Fruit fly (Drosophila melanogaster) whole organism, embryonic: ENCODE data around the gene gfzf.

Experiments used
- Bgb ChIP-seq: fragments of 200-800 bp; sonication (Bioruptor generic); IDR thresholded peaks from 2 replicates; pipeline ENCODE4 v1.3.6; 2022; ENCODE audit warnings: missing biosample characterization, missing genetic modification characterization; ENCODE audit not compliant: partially characterized antibody
- CG10267 ChIP-seq: fragments of 200-800 bp; sonication (Bioruptor generic); optimal IDR thresholded peaks from 2 replicates; lab custom pipeline; 2018; ENCODE audit warnings: missing biosample characterization, mild to moderate bottlenecking, missing genetic modification characterization, moderate library complexity
- CG10462 ChIP-seq: fragments of 200-800 bp; sonication (Bioruptor generic); optimal IDR thresholded peaks from 2 replicates; lab custom pipeline; 2016; ENCODE audit warnings: missing biosample characterization, missing genetic modification characterization
- CG1233 ChIP-seq: fragments of 200-800 bp; sonication (Bioruptor generic); optimal IDR thresholded peaks from 4 replicates; lab custom pipeline; 2018; ENCODE audit warnings: missing biosample characterization, mild to moderate bottlenecking, missing genetic modification characterization
- CG13287 ChIP-seq: fragments of 200-800 bp; sonication (Bioruptor generic); IDR thresholded peaks from 2 replicates; pipeline ENCODE4 v1.3.6; 2022; ENCODE audit warnings: missing biosample characterization, missing genetic modification characterization; ENCODE audit not compliant: partially characterized antibody
- CG14710 ChIP-seq: fragments of 200-800 bp; sonication (Bioruptor generic); optimal IDR thresholded peaks from 3 replicates; lab custom pipeline; 2019; ENCODE audit warnings: missing biosample characterization, mild to moderate bottlenecking, missing genetic modification characterization, moderate library complexity
- CG14860 ChIP-seq: fragments of 200-800 bp; sonication (Bioruptor generic); IDR thresholded peaks from 3 replicates; pipeline ENCODE4 v1.3.6; 2022; ENCODE audit warnings: missing biosample characterization, missing genetic modification characterization; ENCODE audit not compliant: partially characterized antibody
- CG1603 ChIP-seq: fragments of 200-800 bp; sonication (Bioruptor generic); optimal IDR thresholded peaks from 2 replicates; lab custom pipeline; 2019; ENCODE audit warnings: missing biosample characterization, mild to moderate bottlenecking, missing genetic modification characterization, moderate library complexity
- CG2129 ChIP-seq: fragments of 200-800 bp; sonication (Bioruptor generic); IDR thresholded peaks from 2 replicates; pipeline ENCODE4 v1.3.6; 2022; ENCODE audit warnings: missing biosample characterization, missing genetic modification characterization; ENCODE audit not compliant: partially characterized antibody
- CG2712 ChIP-seq: fragments of 200-800 bp; optimal IDR thresholded peaks from 3 replicates; lab custom pipeline; 2019; ENCODE audit warnings: missing biosample characterization, mild to moderate bottlenecking, missing genetic modification characterization, moderate library complexity
- CG31365 ChIP-seq: fragments of 200-800 bp; sonication (Bioruptor generic); optimal IDR thresholded peaks from 2 replicates; lab custom pipeline; 2018; ENCODE audit warnings: missing biosample characterization, mild to moderate bottlenecking, missing genetic modification characterization
- CG34376 ChIP-seq: fragments of 200-800 bp; sonication (Bioruptor generic); optimal IDR thresholded peaks from 2 replicates; lab custom pipeline; 2018; ENCODE audit warnings: missing biosample characterization, mild to moderate bottlenecking, missing genetic modification characterization
- CG5953 ChIP-seq: fragments of 200-800 bp; sonication (Bioruptor generic); IDR thresholded peaks from 2 replicates; pipeline ENCODE4 v1.3.6; 2022; ENCODE audit warnings: missing biosample characterization, missing genetic modification characterization
- CG6791 ChIP-seq: fragments of 200-800 bp; sonication (Bioruptor generic); IDR thresholded peaks from 3 replicates; pipeline ENCODE4 v1.3.6; 2022; ENCODE audit warnings: missing biosample characterization, missing genetic modification characterization; ENCODE audit not compliant: partially characterized antibody
- CG7786 ChIP-seq: fragments of 200-800 bp; sonication (Bioruptor generic); optimal IDR thresholded peaks from 2 replicates; lab custom pipeline; 2016; ENCODE audit warnings: missing biosample characterization, missing genetic modification characterization
- CG7963 ChIP-seq: fragments of 200-800 bp; sonication (Bioruptor generic); IDR thresholded peaks from 3 replicates; pipeline ENCODE4 v1.3.6; 2022; ENCODE audit warnings: missing biosample characterization, missing genetic modification characterization; ENCODE audit not compliant: partially characterized antibody
- CG9437 ChIP-seq: fragments of 200-800 bp; sonication (Bioruptor generic); optimal IDR thresholded peaks from 2 replicates; lab custom pipeline; 2018; ENCODE audit warnings: missing biosample characterization, mild to moderate bottlenecking, missing genetic modification characterization
- CG9797 ChIP-seq: fragments of 200-800 bp; sonication (Bioruptor generic); optimal IDR thresholded peaks from 3 replicates; lab custom pipeline; 2018; ENCODE audit warnings: missing biosample characterization, mild to moderate bottlenecking, missing genetic modification characterization
- Doc3 ChIP-seq: fragments of 200-800 bp; sonication (Bioruptor generic); IDR thresholded peaks from 3 replicates; pipeline ENCODE4 v1.3.6; 2022; ENCODE audit warnings: missing biosample characterization, missing genetic modification characterization; ENCODE audit not compliant: partially characterized antibody
- Dp ChIP-seq: fragments of 200-800 bp; sonication (Bioruptor generic); optimal IDR thresholded peaks from 2 replicates; lab custom pipeline; 2018; ENCODE audit warnings: missing biosample characterization, mild to moderate bottlenecking, missing genetic modification characterization, moderate library complexity
- Dref ChIP-seq: fragments of 200-800 bp; sonication (Bioruptor generic); IDR thresholded peaks from 2 replicates; pipeline ENCODE4 v1.3.6; 2022; ENCODE audit warnings: missing biosample characterization, missing genetic modification characterization
- Fer1 ChIP-seq: fragments of 200-800 bp; sonication (Bioruptor generic); optimal IDR thresholded peaks from 2 replicates; lab custom pipeline; 2017; ENCODE audit warnings: missing biosample characterization, mild to moderate bottlenecking, missing genetic modification characterization
- Gug ChIP-seq: fragments of 200-800 bp; sonication (Bioruptor generic); IDR thresholded peaks from 4 replicates; pipeline ENCODE4 v1.3.6; 2022; ENCODE audit warnings: missing biosample characterization, missing genetic modification characterization
- HLH4C ChIP-seq: fragments of 200-800 bp; sonication (Bioruptor generic); IDR thresholded peaks from 3 replicates; pipeline ENCODE4 v1.3.6; 2022; ENCODE audit warnings: missing biosample characterization, missing genetic modification characterization; ENCODE audit not compliant: partially characterized antibody
- Med ChIP-seq: fragments of 200-800 bp; sonication (Bioruptor generic); peaks from one replicate; lab custom pipeline; 2016; ENCODE audit warnings: missing biosample characterization, missing genetic modification characterization, mild to moderate bottlenecking, inconsistent platforms, moderate library complexity
- Myb ChIP-seq: fragments of 200-800 bp; sonication (Bioruptor generic); optimal IDR thresholded peaks from 2 replicates; lab custom pipeline; 2016; ENCODE audit warnings: missing biosample characterization, missing genetic modification characterization
- Opbp ChIP-seq: fragments of 200-800 bp; sonication (Bioruptor generic); IDR thresholded peaks from 3 replicates; pipeline ENCODE4 v1.3.6; 2022; ENCODE audit warnings: missing biosample characterization, missing genetic modification characterization; ENCODE audit not compliant: partially characterized antibody
- Scr ChIP-seq: fragments of 200-800 bp; sonication (Bioruptor generic); IDR thresholded peaks from 2 replicates; pipeline ENCODE4 v1.3.6; 2022; ENCODE audit warnings: missing biosample characterization, missing genetic modification characterization; ENCODE audit not compliant: partially characterized antibody
- Sry-δ ChIP-seq: fragments of 200-800 bp; sonication (Bioruptor generic); optimal IDR thresholded peaks from 2 replicates; lab custom pipeline; 2016; ENCODE audit warnings: missing biosample characterization, missing genetic modification characterization
- Stat92E ChIP-seq, 3 experiments: fragments of >200 bp in 2 of 3; fragments of 200-800 bp in 1 of 3; sonication (Bioruptor generic) in 1 of 3; optimal IDR thresholded peaks; 2 replicates each; lab custom pipeline; 2017 to 2019; ENCODE audit warnings: missing biosample characterization in 3 of 3, missing genetic modification characterization in 3 of 3, mild to moderate bottlenecking in 1 of 3, moderate library complexity in 1 of 3
- Trl ChIP-seq, 3 experiments: fragments of >200 bp in 2 of 3; fragments of 200-800 bp in 1 of 3; sonication (Bioruptor generic) in 1 of 3; optimal IDR thresholded peaks; 2 replicates in 1 of 3; 3 replicates in 2 of 3; lab custom pipeline; 2016 to 2017; ENCODE audit warnings: missing biosample characterization in 1 of 3, missing genetic modification characterization in 1 of 3
- amos ChIP-seq: fragments of 200-800 bp; sonication (Bioruptor generic); IDR thresholded peaks from 2 replicates; pipeline ENCODE4 v1.3.6; 2022; ENCODE audit warnings: missing biosample characterization, missing genetic modification characterization; ENCODE audit not compliant: partially characterized antibody
- ato ChIP-seq: fragments of 200-800 bp; sonication (Bioruptor generic); IDR thresholded peaks from 2 replicates; pipeline ENCODE4 v1.3.6; 2022; ENCODE audit warnings: missing biosample characterization, missing genetic modification characterization; ENCODE audit not compliant: partially characterized antibody
- ci ChIP-seq: fragments of 200-800 bp; sonication (Bioruptor generic); IDR thresholded peaks from 3 replicates; pipeline ENCODE4 v1.3.6; 2022; ENCODE audit warnings: missing biosample characterization, missing genetic modification characterization
- hb ChIP-seq: fragments of 200-800 bp; sonication (Bioruptor generic); IDR thresholded peaks from 3 replicates; pipeline ENCODE4 v1.3.6; 2022; ENCODE audit warnings: missing biosample characterization, missing genetic modification characterization; ENCODE audit not compliant: partially characterized antibody
- hbn ChIP-seq: fragments of 200-800 bp; sonication (Bioruptor generic); IDR thresholded peaks from 2 replicates; pipeline ENCODE4 v1.3.6; 2022; ENCODE audit warnings: missing biosample characterization, missing genetic modification characterization; ENCODE audit not compliant: partially characterized antibody
- knrl ChIP-seq: fragments of 200-800 bp; sonication (Bioruptor generic); IDR thresholded peaks from 3 replicates; pipeline ENCODE4 v1.3.6; 2022; ENCODE audit warnings: missing biosample characterization, missing genetic modification characterization; ENCODE audit not compliant: partially characterized antibody
- mld ChIP-seq: fragments of 200-800 bp; sonication (Bioruptor generic); IDR thresholded peaks from 3 replicates; pipeline ENCODE4 v1.3.6; 2022; ENCODE audit warnings: missing biosample characterization, missing genetic modification characterization; ENCODE audit not compliant: partially characterized antibody
- nerfin-2 ChIP-seq: fragments of 200-800 bp; sonication (Bioruptor generic); IDR thresholded peaks from 2 replicates; pipeline ENCODE4 v1.3.6; 2022; ENCODE audit warnings: missing biosample characterization, missing genetic modification characterization; ENCODE audit not compliant: partially characterized antibody
- pzg ChIP-seq: fragments of 200-800 bp; sonication (Bioruptor generic); optimal IDR thresholded peaks from 3 replicates; lab custom pipeline; 2018; ENCODE audit warnings: missing biosample characterization, mild to moderate bottlenecking, missing genetic modification characterization, moderate library complexity
- shn ChIP-seq: fragments of 200-800 bp; sonication (Bioruptor generic); optimal IDR thresholded peaks from 3 replicates; lab custom pipeline; 2016; ENCODE audit warnings: missing biosample characterization, missing genetic modification characterization
- sna ChIP-seq: fragments of 200-800 bp; sonication (Bioruptor generic); IDR thresholded peaks from 2 replicates; pipeline ENCODE4 v1.3.6; 2022; ENCODE audit warnings: missing biosample characterization, missing genetic modification characterization; ENCODE audit not compliant: partially characterized antibody
- stc ChIP-seq: fragments of 200-800 bp; sonication (Bioruptor generic); IDR thresholded peaks from 2 replicates; pipeline ENCODE4 v1.3.6; 2022; ENCODE audit warnings: missing biosample characterization, missing genetic modification characterization
- tin ChIP-seq: fragments of 200-800 bp; sonication (Bioruptor generic); optimal IDR thresholded peaks from 3 replicates; lab custom pipeline; 2016; ENCODE audit warnings: missing biosample characterization, missing genetic modification characterization
- trem ChIP-seq: fragments of 200-800 bp; optimal IDR thresholded peaks from 3 replicates; lab custom pipeline; 2019; ENCODE audit warnings: missing biosample characterization, mild to moderate bottlenecking, missing genetic modification characterization, moderate library complexity
- wor ChIP-seq: fragments of 200-800 bp; sonication (Bioruptor generic); IDR thresholded peaks from 2 replicates; pipeline ENCODE4 v1.3.6; 2022; ENCODE audit warnings: missing biosample characterization, missing genetic modification characterization
- zen2 ChIP-seq: fragments of 200-800 bp; sonication (Bioruptor generic); IDR thresholded peaks from 3 replicates; pipeline ENCODE4 v1.3.6; 2022; ENCODE audit warnings: missing biosample characterization, missing genetic modification characterization; ENCODE audit not compliant: partially characterized antibody

The gfzf gene

DNA sequence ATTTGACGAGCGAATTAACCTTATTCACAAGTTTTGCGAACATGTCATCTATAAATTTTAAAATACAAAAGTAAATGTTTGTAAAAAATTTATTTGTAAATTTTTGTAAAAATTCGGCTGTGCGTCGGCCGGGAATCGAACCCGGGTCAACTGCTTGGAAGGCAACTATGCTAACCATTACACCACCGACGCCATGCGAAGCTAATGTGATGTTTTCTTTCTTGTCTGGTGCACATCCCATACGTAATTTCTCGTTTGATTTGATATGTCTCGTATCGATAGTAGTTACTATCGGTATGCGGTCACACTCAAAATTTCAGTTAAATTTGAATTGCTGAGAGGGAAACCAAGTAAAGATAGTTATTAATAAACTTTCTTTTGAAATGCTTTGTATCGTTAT, 19.9 kb downstream of the gfzf start (continued):
- TF ChIP-seq CG2129 (GFP tag; lab: Robert Waterston, UW) (peak; percentile 81), knrl (GFP tag; lab: Robert Waterston, UW) (peak; percentile 86), CG7963 (peak; percentile 97), sna (GFP tag; lab: Robert Waterston, UW) (peak; percentile 93), hb (GFP tag; lab: Robert Waterston, UW) (peak; percentile 88), Dref (GFP tag; lab: Robert Waterston, UW) (peak; percentile 67), Bgb (GFP tag; lab: Robert Waterston, UW) (peak; percentile 96), pzg (GFP tag; lab: Kevin White, UChicago) (peak; percentile 50), Myb (peak; percentile 97), ci (GFP tag; lab: Robert Waterston, UW) (peak; percentile 55; the same call in 1 of the 3 replicates), CG10267 (peak; percentile 32), CG1233 (GFP tag; lab: Kevin White, UChicago) (no peak), CG5953 (GFP tag; lab: Robert Waterston, UW) (0 out of 2 replicates have a peak, but pooled peaks have one; percentile 15), hbn (GFP tag; lab: Robert Waterston, UW) (peak; percentile 92), CG9437 (GFP tag; lab: Kevin White, UChicago) (peak; percentile 48), CG14710 (tag; lab: Kevin White, UChicago) (peak; percentile 17), Doc3 (GFP tag; lab: Robert Waterston, UW) (peak; percentile 94), Trl (optimal IDR thresholded peaks at IDR 0.05; lab: Kevin White, UChicago) (no peak), Trl (GFP tag; optimal IDR thresholded peaks at IDR 0.05; lab: Kevin White, UChicago) (no peak), CG1603 (tag; lab: Kevin White, UChicago) (peak; percentile 35), CG13287 (GFP tag; lab: Robert Waterston, UW) (peak; percentile 96), Stat92E (GFP tag; optimal IDR thresholded peaks at IDR 0.05; lab: Kevin White, UChicago) (peak in 1 of 3 experiments; percentile 63), ato (GFP tag; lab: Robert Waterston, UW) (peak; percentile 93), HLH4C (GFP tag; lab: Robert Waterston, UW) (peak; percentile 94), stc (GFP tag; lab: Robert Waterston, UW) (peak; percentile 4; the same call in 1 of the 2 replicates), CG10462 (GFP tag; lab: Kevin White, UChicago) (no peak), CG34376 (GFP tag; lab: Kevin White, UChicago) (no peak), amos (GFP tag; lab: Robert Waterston, UW) (peak; percentile 92), CG7786 (no peak), Med (GFP tag; lab: Kevin White, UChicago) (peak; percentile 68), CG14860 (GFP tag; lab: Robert Waterston, UW) (peak; percentile 95), wor (no peak), zen2 (GFP tag; lab: Robert Waterston, UW) (peak; percentile 93), Sry-δ (GFP tag; lab: Kevin White, UChicago) (peak; percentile 42), tin (GFP tag; lab: Kevin White, UChicago) (no peak), Opbp (GFP tag; lab: Robert Waterston, UW) (peak; percentile 97), shn (GFP tag; lab: Kevin White, UChicago) (no peak), nerfin-2 (GFP tag; lab: Robert Waterston, UW) (peak; percentile 95), CG6791 (GFP tag; lab: Robert Waterston, UW) (peak; percentile 98), CG9797 (GFP tag; lab: Kevin White, UChicago) (peak; percentile 77), CG2712 (tag; lab: Kevin White, UChicago) (peak; percentile 32), Dp (GFP tag; lab: Kevin White, UChicago) (peak; percentile 81), Fer1 (GFP tag; lab: Kevin White, UChicago) (peak; percentile 62), Scr (GFP tag; lab: Robert Waterston, UW) (peak; percentile 90), mld (GFP tag; lab: Robert Waterston, UW) (peak; percentile 99), CG31365 (tag; lab: Kevin White, UChicago) (peak; percentile 29), Gug (GFP tag; lab: Robert Waterston, UW) (peak; percentile 41; the same call in 2 of the 4 replicates), trem (peak; percentile 73)
